Worm (Caenorhabditis elegans) whole organism, L4 larva: Measurements from ENCODE around the gene C13F10.8.
A peak's percentile ranks its signal among the peaks of the same experiment; 100 is the strongest.

Source experiments
- D1046.2 ChIP-seq: fragments of 200-800 bp; sonication (Bioruptor generic); IDR thresholded peaks from 2 replicates; pipeline ENCODE4 v1.3.6; 2022; ENCODE audit warnings: missing genetic modification characterization, missing compliant biosample characterization
- R02D3.7 ChIP-seq: fragments of 150-350 bp; sonication (generic microtip); optimal IDR thresholded peaks from 3 replicates; lab custom pipeline; 2014; ENCODE audit warnings: missing biosample characterization, missing genetic modification characterization
- ama-1 ChIP-seq: fragments of 150-350 bp; optimal IDR thresholded peaks from 2 replicates; lab custom pipeline; 2014; ENCODE audit warnings: inconsistent platforms, mixed read lengths
- ceh-62 ChIP-seq: sonication (generic microtip); optimal IDR thresholded peaks from 2 replicates; lab custom pipeline; 2017; ENCODE audit warnings: missing biosample characterization, missing genetic modification characterization
- ces-1 ChIP-seq: fragments of 150-350 bp; sonication (generic microtip); optimal IDR thresholded peaks from 4 replicates; lab custom pipeline; 2014; ENCODE audit warnings: missing biosample characterization, missing genetic modification reagents, missing genetic modification characterization
- jun-1 ChIP-seq: fragments of 150-350 bp; optimal IDR thresholded peaks from 2 replicates; lab custom pipeline; 2014; ENCODE audit warnings: missing biosample characterization, missing genetic modification reagents, missing genetic modification characterization
- lin-39 ChIP-seq: fragments of 150-350 bp; optimal IDR thresholded peaks from 2 replicates; lab custom pipeline; 2014; ENCODE audit warnings: missing biosample characterization, missing genetic modification reagents, missing genetic modification characterization
- nhr-111 ChIP-seq: fragments of 200-800 bp; sonication (Bioruptor generic); optimal IDR thresholded peaks from 2 replicates; lab custom pipeline; 2018; ENCODE audit warnings: mild to moderate bottlenecking, missing genetic modification characterization, missing compliant biosample characterization
- nhr-76 ChIP-seq: fragments of 150-350 bp; optimal IDR thresholded peaks from 2 replicates; lab custom pipeline; 2014; ENCODE audit warnings: missing biosample characterization, missing genetic modification characterization
- pha-4 ChIP-seq, 2 experiments: fragments of 150-350 bp in 1 of 2; fragments of 200-800 bp in 1 of 2; sonication (Bioruptor generic) in 1 of 2; IDR thresholded peaks in 1 of 2; optimal IDR thresholded peaks in 1 of 2; 2 replicates each; pipeline versions ENCODE4 v1.3.6 to Lab custom; 2014 to 2022; ENCODE audit warnings: missing genetic modification characterization in 2 of 2, missing genetic modification reagents in 2 of 2, missing biosample characterization in 1 of 2, missing compliant biosample characterization in 1 of 2
- snpc-4 ChIP-seq: fragments of 150-350 bp; optimal IDR thresholded peaks from 2 replicates; lab custom pipeline; 2014; ENCODE audit warnings: missing biosample characterization, missing genetic modification characterization
- unc-62 ChIP-seq, 3 experiments: fragments of 150-350 bp in 1 of 3; sonication (generic microtip); optimal IDR thresholded peaks in 2 of 3; peaks in 1 of 3; 1 replicate in 1 of 3; 2 replicates in 2 of 3; lab custom pipeline; 2014 to 2017; ENCODE audit warnings: missing biosample characterization in 3 of 3, missing genetic modification characterization in 3 of 3, missing genetic modification reagents in 3 of 3, missing genotype in 1 of 3
- ztf-11 ChIP-seq: fragments of 150-350 bp; optimal IDR thresholded peaks from 2 replicates; lab custom pipeline; 2014; ENCODE audit warnings: missing biosample characterization, missing genetic modification characterization

DNA sequence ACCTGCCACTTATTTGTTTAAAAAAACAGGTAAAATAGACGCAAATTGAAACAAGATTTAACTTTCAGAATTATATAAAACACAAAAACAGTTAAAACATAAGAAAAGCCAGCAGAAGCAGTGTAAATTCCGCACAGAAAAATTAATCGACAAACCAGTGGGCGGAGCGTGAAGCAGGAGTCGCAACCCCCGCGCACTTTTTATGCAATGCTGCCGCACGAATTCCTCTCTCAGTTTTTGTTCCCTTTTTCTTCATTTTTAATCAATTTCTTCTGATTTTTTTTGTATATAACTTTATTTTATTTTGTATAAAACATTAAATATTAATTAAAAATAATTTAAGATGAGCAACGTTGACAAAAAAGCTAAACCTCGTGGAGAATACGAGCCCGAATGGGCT is 10.0 kb upstream of the C13F10.8 start, which contains the start of the genes gei-6 and krr-1:
- TF ChIP-seq unc-62 (GFP tag; optimal IDR thresholded peaks at IDR 0.05 in 1 of 2; lab: Kevin White, UChicago) (no peak), unc-62 (tag; optimal IDR thresholded peaks at IDR 0.05; lab: Kevin White, UChicago) (no peak), ztf-11 (tag; lab: Kevin White, UChicago) (no peak), snpc-4 (tag; lab: Kevin White, UChicago) (no peak), lin-39 (no peak), ama-1 (lab: Kevin White, UChicago) (no peak), nhr-111 (GFP tag; lab: Kevin White, UChicago) (no peak), R02D3.7 (no peak), ces-1 (GFP tag; lab: Kevin White, UChicago) (no peak), D1046.2 (no peak), jun-1 (tag; lab: Kevin White, UChicago) (no peak), pha-4 (GFP tag; IDR thresholded peaks at IDR 0.05; lab: Robert Waterston, UW) (peak; percentile 58; the same call in 1 of the 2 replicates), pha-4 (tag; optimal IDR thresholded peaks at IDR 0.05; lab: Kevin White, UChicago) (no peak), ceh-62 (no peak), nhr-76 (no peak)
